Worm (Caenorhabditis elegans): Measurements from ENCODE around the gene gly-8.

DNA sequence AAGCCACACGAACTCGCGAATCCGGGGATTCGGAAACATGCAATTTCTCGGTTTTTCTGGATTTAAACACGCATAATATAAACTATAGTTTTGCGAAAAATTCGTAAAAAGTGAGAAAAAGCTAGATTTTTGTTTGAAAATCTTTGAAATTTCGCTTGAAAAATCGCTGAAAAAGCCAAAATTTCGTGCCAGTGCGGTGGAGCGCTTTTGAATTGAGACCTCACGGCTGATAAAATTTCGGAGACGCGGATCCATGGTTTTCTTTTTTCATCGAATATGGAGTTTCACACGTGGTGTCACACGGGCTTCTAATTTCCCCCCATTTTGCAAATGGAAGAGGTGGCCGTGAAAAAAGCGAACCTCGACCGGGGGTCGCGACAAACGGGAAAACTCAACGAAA is 34.8 kb upstream of the gly-8 start:
- TF ChIP-seq unc-120 (tag; optimal IDR thresholded peaks at IDR 0.05; ENCODE audit: poor library complexity, severe bottlenecking) = no peak
- no peak for TF ChIP-seq ces-1 (GFP tag; optimal IDR thresholded peaks at IDR 0.05)
- no peak for TF ChIP-seq drap-1 (GFP tag; optimal IDR thresholded peaks at IDR 0.05)
- no peak for TF ChIP-seq elt-3 (tag; optimal IDR thresholded peaks at IDR 0.05)
- TF ChIP-seq flh-1 (GFP tag; optimal IDR thresholded peaks at IDR 0.05) = no peak
- no peak for TF ChIP-seq mep-1 (tag; optimal IDR thresholded peaks at IDR 0.05)
- TF ChIP-seq ztf-11 (tag; optimal IDR thresholded peaks at IDR 0.05) = no peak
- no peak for TF ChIP-seq nhr-28 (tag; optimal IDR thresholded peaks at IDR 0.05)
- no peak for TF ChIP-seq unc-39 (tag; optimal IDR thresholded peaks at IDR 0.05)
- TF ChIP-seq nhr-12 (tag; optimal IDR thresholded peaks at IDR 0.05) = no peak
- no peak for TF ChIP-seq unc-62 (GFP tag; optimal IDR thresholded peaks at IDR 0.05)
- TF ChIP-seq nhr-76 (tag; optimal IDR thresholded peaks at IDR 0.05) = no peak
